Fruit fly (Drosophila melanogaster) whole organism, embryonic: ENCODE results near the gene CG44040.

Source experiments
- Bgb ChIP-seq: fragments of 200-800 bp; sonication (Bioruptor generic); IDR thresholded peaks from 2 replicates; pipeline ENCODE4 v1.3.6; 2022; ENCODE audit warnings: missing biosample characterization, missing genetic modification characterization; ENCODE audit not compliant: partially characterized antibody
- CG10267 ChIP-seq: fragments of 200-800 bp; sonication (Bioruptor generic); optimal IDR thresholded peaks from 2 replicates; lab custom pipeline; 2018; ENCODE audit warnings: missing biosample characterization, mild to moderate bottlenecking, missing genetic modification characterization, moderate library complexity
- CG10462 ChIP-seq: fragments of 200-800 bp; sonication (Bioruptor generic); optimal IDR thresholded peaks from 2 replicates; lab custom pipeline; 2016; ENCODE audit warnings: missing biosample characterization, missing genetic modification characterization
- CG12104 ChIP-seq: fragments of 200-800 bp; sonication (Bioruptor generic); optimal IDR thresholded peaks from 3 replicates; lab custom pipeline; 2016; ENCODE audit warnings: missing biosample characterization, missing genetic modification characterization
- CG15073 ChIP-seq: fragments of 200-800 bp; sonication (Bioruptor generic); optimal IDR thresholded peaks from 2 replicates; lab custom pipeline; 2016; ENCODE audit warnings: missing biosample characterization, missing genetic modification characterization
- CG15479 ChIP-seq: fragments of 200-800 bp; sonication (Bioruptor generic); optimal IDR thresholded peaks from 3 replicates; lab custom pipeline; 2019; ENCODE audit warnings: missing biosample characterization, mild to moderate bottlenecking, missing genetic modification characterization, moderate library complexity
- CG17361 ChIP-seq: fragments of 200-800 bp; sonication (Bioruptor generic); IDR thresholded peaks from 3 replicates; pipeline ENCODE4 v1.3.6; 2022; ENCODE audit warnings: missing biosample characterization, missing genetic modification characterization
- CG2116 ChIP-seq: fragments of 200-800 bp; sonication (Bioruptor generic); optimal IDR thresholded peaks from 3 replicates; lab custom pipeline; 2018; ENCODE audit warnings: missing biosample characterization, mild to moderate bottlenecking, missing genetic modification characterization
- CG31224 ChIP-seq: fragments of 200-800 bp; sonication (Bioruptor generic); IDR thresholded peaks from 2 replicates; pipeline ENCODE4 v1.3.6; 2022; ENCODE audit warnings: missing biosample characterization, missing genetic modification characterization
- CG32772 ChIP-seq: fragments of 200-800 bp; sonication (Bioruptor generic); IDR thresholded peaks from 2 replicates; pipeline ENCODE4 v1.3.6; 2022; ENCODE audit warnings: missing biosample characterization, missing genetic modification characterization
- CG3847 ChIP-seq: fragments of 200-800 bp; sonication (Bioruptor generic); IDR thresholded peaks from 2 replicates; pipeline ENCODE4 v1.3.6; 2022; ENCODE audit warnings: missing biosample characterization, missing genetic modification characterization
- CG4404 ChIP-seq: fragments of 200-800 bp; sonication (Bioruptor generic); IDR thresholded peaks from 2 replicates; pipeline ENCODE4 v1.3.6; 2022; ENCODE audit warnings: missing biosample characterization, missing genetic modification characterization
- CG4617 ChIP-seq: fragments of 200-800 bp; sonication (Bioruptor generic); optimal IDR thresholded peaks from 3 replicates; lab custom pipeline; 2016; ENCODE audit warnings: missing biosample characterization, missing genetic modification characterization, borderline replicate concordance
- CG6765 ChIP-seq: fragments of 200-800 bp; sonication (Bioruptor generic); optimal IDR thresholded peaks from 3 replicates; lab custom pipeline; 2017; ENCODE audit warnings: missing biosample characterization, mild to moderate bottlenecking, missing genetic modification characterization
- CG6854 ChIP-seq: fragments of 200-800 bp; sonication (Bioruptor generic); optimal IDR thresholded peaks from 3 replicates; lab custom pipeline; 2017; ENCODE audit warnings: missing biosample characterization, mild to moderate bottlenecking, missing genetic modification characterization
- CG7271 ChIP-seq: fragments of 200-800 bp; sonication (Bioruptor generic); optimal IDR thresholded peaks from 2 replicates; lab custom pipeline; 2018; ENCODE audit warnings: missing biosample characterization, mild to moderate bottlenecking, missing genetic modification characterization, moderate library complexity
- CG7786 ChIP-seq: fragments of 200-800 bp; sonication (Bioruptor generic); optimal IDR thresholded peaks from 2 replicates; lab custom pipeline; 2016; ENCODE audit warnings: missing biosample characterization, missing genetic modification characterization
- CG9727 ChIP-seq: fragments of 200-800 bp; sonication (Bioruptor generic); optimal IDR thresholded peaks from 3 replicates; lab custom pipeline; 2017; ENCODE audit warnings: missing biosample characterization, mild to moderate bottlenecking, missing genetic modification characterization
- Chrac-16 ChIP-seq: fragments of 200-800 bp; sonication (Bioruptor generic); optimal IDR thresholded peaks from 3 replicates; lab custom pipeline; 2016; ENCODE audit warnings: missing biosample characterization, missing genetic modification characterization
- Dll ChIP-seq: fragments of 200-800 bp; sonication (Bioruptor generic); IDR thresholded peaks from 4 replicates; pipeline ENCODE4 v1.3.6; 2022; ENCODE audit warnings: missing biosample characterization, missing genetic modification characterization; ENCODE audit not compliant: partially characterized antibody
- Gsc ChIP-seq: fragments of 200-800 bp; sonication (Bioruptor generic); IDR thresholded peaks from 2 replicates; pipeline ENCODE4 v1.3.6; 2022; ENCODE audit warnings: missing biosample characterization, missing genetic modification characterization
- HLH4C ChIP-seq: fragments of 200-800 bp; sonication (Bioruptor generic); IDR thresholded peaks from 3 replicates; pipeline ENCODE4 v1.3.6; 2022; ENCODE audit warnings: missing biosample characterization, missing genetic modification characterization; ENCODE audit not compliant: partially characterized antibody
- Hey ChIP-seq: fragments of 200-800 bp; sonication (Bioruptor generic); optimal IDR thresholded peaks from 3 replicates; lab custom pipeline; 2018; ENCODE audit warnings: missing biosample characterization, mild to moderate bottlenecking, missing genetic modification characterization
- HmgD ChIP-seq: fragments of 200-800 bp; sonication (Bioruptor generic); optimal IDR thresholded peaks from 3 replicates; lab custom pipeline; 2016; ENCODE audit warnings: missing biosample characterization, missing genetic modification characterization
- MESR4 ChIP-seq: fragments of 200-800 bp; sonication (Bioruptor generic); optimal IDR thresholded peaks from 2 replicates; lab custom pipeline; 2018; ENCODE audit warnings: missing biosample characterization, mild to moderate bottlenecking, missing genetic modification characterization, moderate library complexity
- NC2α ChIP-seq: fragments of 200-800 bp; sonication (Bioruptor generic); optimal IDR thresholded peaks from 2 replicates; lab custom pipeline; 2016; ENCODE audit warnings: missing biosample characterization, missing genetic modification characterization
- NK7.1 ChIP-seq: fragments of 200-800 bp; sonication (Bioruptor generic); optimal IDR thresholded peaks from 3 replicates; lab custom pipeline; 2016; ENCODE audit warnings: missing biosample characterization, missing genetic modification characterization
- Sox100B ChIP-seq: fragments of 200-800 bp; sonication (Bioruptor generic); optimal IDR thresholded peaks from 3 replicates; lab custom pipeline; 2018; ENCODE audit warnings: missing biosample characterization, mild to moderate bottlenecking, missing genetic modification characterization
- Ssrp ChIP-seq: fragments of 200-800 bp; sonication (Bioruptor generic); optimal IDR thresholded peaks from 2 replicates; lab custom pipeline; 2018; ENCODE audit warnings: missing biosample characterization, mild to moderate bottlenecking, missing genetic modification characterization, moderate library complexity
- Xrp1 ChIP-seq: fragments of 200-800 bp; sonication (Bioruptor generic); IDR thresholded peaks from 2 replicates; pipeline ENCODE4 v1.3.6; 2022; ENCODE audit warnings: missing biosample characterization, missing genetic modification characterization
- aop ChIP-seq: fragments of 200-800 bp; sonication (Bioruptor generic); IDR thresholded peaks from 2 replicates; pipeline ENCODE4 v1.3.6; 2022; ENCODE audit warnings: missing biosample characterization, missing genetic modification characterization
- ash1 ChIP-seq: fragments of 200-800 bp; sonication (Bioruptor generic); optimal IDR thresholded peaks from 2 replicates; lab custom pipeline; 2018; ENCODE audit warnings: missing biosample characterization, mild to moderate bottlenecking, missing genetic modification characterization
- bsh ChIP-seq, 2 experiments: fragments of 200-800 bp; sonication (Bioruptor generic); optimal IDR thresholded peaks; 2 replicates each; lab custom pipeline; 2017 to 2018; ENCODE audit warnings: mild to moderate bottlenecking in 2 of 2, missing biosample characterization in 2 of 2, missing genetic modification characterization in 2 of 2, moderate library complexity in 1 of 2
- cas ChIP-seq: fragments of 200-800 bp; sonication (Bioruptor generic); IDR thresholded peaks from 2 replicates; pipeline ENCODE4 v1.3.6; 2022; ENCODE audit warnings: missing biosample characterization, missing genetic modification characterization
- chm ChIP-seq: fragments of 200-800 bp; sonication (Bioruptor generic); IDR thresholded peaks from 2 replicates; pipeline ENCODE4 v1.3.6; 2022; ENCODE audit warnings: missing biosample characterization, missing genetic modification characterization
- dimm ChIP-seq: fragments of 200-800 bp; sonication (Bioruptor generic); IDR thresholded peaks from 2 replicates; pipeline ENCODE4 v1.3.6; 2022; ENCODE audit warnings: missing biosample characterization, missing genetic modification characterization
- esg ChIP-seq: fragments of 200-800 bp; sonication (Bioruptor generic); conservative IDR thresholded peaks from 2 replicates; pipeline ENCODE4 v1.3.6; 2022; ENCODE audit warnings: missing biosample characterization, missing genetic modification characterization
- fu2 ChIP-seq: fragments of 200-800 bp; sonication (Bioruptor generic); optimal IDR thresholded peaks from 2 replicates; lab custom pipeline; 2016; ENCODE audit warnings: missing biosample characterization, missing genetic modification characterization
- gfzf ChIP-seq: fragments of 200-800 bp; sonication (Bioruptor generic); optimal IDR thresholded peaks from 2 replicates; lab custom pipeline; 2016; ENCODE audit warnings: missing biosample characterization, mild to moderate bottlenecking, missing genetic modification characterization, moderate library complexity
- hkb ChIP-seq, 2 experiments: fragments of 200-800 bp in 1 of 2; fragments of >200 bp in 1 of 2; sonication (Bioruptor generic) in 1 of 2; IDR thresholded peaks in 1 of 2; optimal IDR thresholded peaks in 1 of 2; 2 replicates each; pipeline versions ENCODE4 v1.3.6 to Lab custom; 2017 to 2022; ENCODE audit warnings: missing biosample characterization in 1 of 2, missing genetic modification characterization in 1 of 2
- ind ChIP-seq: fragments of 200-800 bp; sonication (Bioruptor generic); optimal IDR thresholded peaks from 3 replicates; lab custom pipeline; 2016; ENCODE audit warnings: missing biosample characterization, missing genetic modification characterization
- lab ChIP-seq: fragments of 200-800 bp; sonication (Bioruptor generic); optimal IDR thresholded peaks from 3 replicates; lab custom pipeline; 2017; ENCODE audit warnings: missing biosample characterization, missing genetic modification characterization, mild to moderate bottlenecking, moderate library complexity, missing genetic modification reagents
- mld ChIP-seq: fragments of 200-800 bp; sonication (Bioruptor generic); IDR thresholded peaks from 3 replicates; pipeline ENCODE4 v1.3.6; 2022; ENCODE audit warnings: missing biosample characterization, missing genetic modification characterization; ENCODE audit not compliant: partially characterized antibody
- nmo ChIP-seq: fragments of 200-800 bp; sonication (Bioruptor generic); optimal IDR thresholded peaks from 2 replicates; lab custom pipeline; 2018; ENCODE audit warnings: missing biosample characterization, mild to moderate bottlenecking, missing genetic modification characterization, moderate library complexity
- rib ChIP-seq: fragments of 200-800 bp; sonication (Bioruptor generic); IDR thresholded peaks from 2 replicates; pipeline ENCODE4 v1.3.6; 2022; ENCODE audit warnings: missing biosample characterization, missing genetic modification characterization
- schlank ChIP-seq: fragments of 200-800 bp; sonication (Bioruptor generic); optimal IDR thresholded peaks from 2 replicates; lab custom pipeline; 2018; ENCODE audit warnings: missing biosample characterization, mild to moderate bottlenecking, missing genetic modification characterization
- sqz ChIP-seq: fragments of 200-800 bp; sonication (Bioruptor generic); optimal IDR thresholded peaks from 3 replicates; lab custom pipeline; 2018; ENCODE audit warnings: missing biosample characterization, mild to moderate bottlenecking, missing genetic modification characterization
- toy ChIP-seq: fragments of 200-800 bp; sonication (Bioruptor generic); IDR thresholded peaks from 2 replicates; pipeline ENCODE4 v1.3.6; 2022; ENCODE audit warnings: missing biosample characterization, missing genetic modification characterization
- trem ChIP-seq: fragments of 200-800 bp; optimal IDR thresholded peaks from 3 replicates; lab custom pipeline; 2019; ENCODE audit warnings: missing biosample characterization, mild to moderate bottlenecking, missing genetic modification characterization, moderate library complexity
- zf30C ChIP-seq: fragments of 200-800 bp; sonication (Bioruptor generic); optimal IDR thresholded peaks from 3 replicates; lab custom pipeline; 2018; ENCODE audit warnings: missing biosample characterization, mild to moderate bottlenecking, missing genetic modification characterization

CG44040 gene

dm6 chr3R:15292241-15293004 is 27.8 kb upstream of the CG44040 start (continued):
- TF ChIP-seq HmgD = no peak
- no peak for TF ChIP-seq NC2α
- no peak for TF ChIP-seq CG32772 (GFP tag; lab: Robert Waterston, UW)
- TF ChIP-seq esg (GFP tag; lab: Robert Waterston, UW) = no peak
- TF ChIP-seq CG17361 (GFP tag; lab: Robert Waterston, UW) = no peak
- no peak for TF ChIP-seq CG9727 (GFP tag; lab: Kevin White, UChicago)
- TF ChIP-seq HLH4C = no peak
- TF ChIP-seq CG31224 (GFP tag; lab: Robert Waterston, UW) = no peak
- no peak for TF ChIP-seq CG3847 (GFP tag; lab: Robert Waterston, UW)
- TF ChIP-seq toy = no peak
- TF ChIP-seq Hey (tag; lab: Kevin White, UChicago) = no peak
- no peak for TF ChIP-seq zf30C (GFP tag; lab: Kevin White, UChicago)
- TF ChIP-seq CG12104 = no peak
- no peak for TF ChIP-seq CG6854 (GFP tag; lab: Kevin White, UChicago)
- no peak for TF ChIP-seq chm
- no peak for TF ChIP-seq hkb (optimal IDR thresholded peaks at IDR 0.05; lab: Kevin White, UChicago)
- no peak for TF ChIP-seq hkb (GFP tag; IDR thresholded peaks at IDR 0.05; lab: Robert Waterston, UW)
- no peak for TF ChIP-seq nmo (GFP tag; lab: Kevin White, UChicago)
- no peak for TF ChIP-seq Xrp1 (GFP tag; lab: Robert Waterston, UW)
- TF ChIP-seq schlank (tag; lab: Kevin White, UChicago) = no peak
- TF ChIP-seq NK7.1 = no peak
- peak; percentile 35 for TF ChIP-seq CG7786
- TF ChIP-seq CG6765 (GFP tag; lab: Kevin White, UChicago) = no peak
- TF ChIP-seq CG10267 (tag; lab: Kevin White, UChicago) = no peak
- peak in 1 of 2 experiments; percentile 49 for TF ChIP-seq bsh (GFP tag; optimal IDR thresholded peaks at IDR 0.05; lab: Kevin White, UChicago)
- TF ChIP-seq CG2116 (GFP tag; lab: Kevin White, UChicago) = no peak
- peak; percentile 45 for TF ChIP-seq lab (GFP tag; lab: Kevin White, UChicago)
- TF ChIP-seq CG10462 (GFP tag; lab: Kevin White, UChicago) = no peak
- TF ChIP-seq CG7271 (tag; lab: Kevin White, UChicago) = no peak
- no peak for TF ChIP-seq Chrac-16
- no peak for TF ChIP-seq MESR4
- no peak for TF ChIP-seq dimm (GFP tag; lab: Robert Waterston, UW)
- TF ChIP-seq rib (GFP tag; lab: Robert Waterston, UW) = no peak
- TF ChIP-seq gfzf (GFP tag; lab: Kevin White, UChicago) = no peak
- no peak for TF ChIP-seq cas (GFP tag; lab: Robert Waterston, UW)
- no peak for TF ChIP-seq ind (GFP tag; lab: Kevin White, UChicago)
- no peak for TF ChIP-seq fu2
- no peak for TF ChIP-seq Bgb (GFP tag; lab: Robert Waterston, UW)
- no peak for TF ChIP-seq Dll (GFP tag; lab: Robert Waterston, UW)
- TF ChIP-seq CG15479 (GFP tag; lab: Kevin White, UChicago) = no peak
- TF ChIP-seq Gsc = no peak
- no peak for TF ChIP-seq ash1 (GFP tag; lab: Kevin White, UChicago)
- no peak for TF ChIP-seq CG4617 (GFP tag; lab: Kevin White, UChicago)
- no peak for TF ChIP-seq sqz (GFP tag; lab: Kevin White, UChicago)
- TF ChIP-seq trem (tag; lab: Kevin White, UChicago) = no peak
- TF ChIP-seq CG4404 (GFP tag; lab: Robert Waterston, UW) = no peak
- no peak for TF ChIP-seq CG15073 (GFP tag; lab: Kevin White, UChicago)
- TF ChIP-seq mld (GFP tag; lab: Robert Waterston, UW) = no peak
- TF ChIP-seq Sox100B (GFP tag; lab: Kevin White, UChicago) = no peak
- no peak for TF ChIP-seq aop (GFP tag; lab: Robert Waterston, UW)
- no peak for TF ChIP-seq Ssrp (tag; lab: Kevin White, UChicago)
